Fruit fly (Drosophila melanogaster): ENCODE results near the gene Hsc70-1.
A peak's percentile ranks its signal among the peaks of the same experiment; 100 is the strongest.

Hsc70-1 gene

dm6 chr3L:13938470-13939150 lies 35.3 kb upstream of the Hsc70-1 start:
- TF ChIP-seq Hr96 (GFP tag; optimal IDR thresholded peaks at IDR 0.05) (peak; percentile 86), bab1 (GFP tag; optimal IDR thresholded peaks at IDR 0.05) (peak; percentile 95), Clk (GFP tag; optimal IDR thresholded peaks at IDR 0.05) (peak; percentile 57), CG7101 (tag; optimal IDR thresholded peaks at IDR 0.05) (peak; percentile 74), cic (GFP tag; optimal IDR thresholded peaks at IDR 0.05) (no peak), ovo (GFP tag; optimal IDR thresholded peaks at IDR 0.05) (peak; percentile 25), CG1620 (GFP tag; optimal IDR thresholded peaks at IDR 0.05) (peak; percentile 73), Mnt (GFP tag; optimal IDR thresholded peaks at IDR 0.05) (no peak), CG7045 (GFP tag; optimal IDR thresholded peaks at IDR 0.05) (peak; percentile 90), CG5204 (GFP tag; optimal IDR thresholded peaks at IDR 0.05) (peak; percentile 88), CG33017 (tag; optimal IDR thresholded peaks at IDR 0.05) (peak; percentile 65), cnc (optimal IDR thresholded peaks at IDR 0.05) (no peak), toe (GFP tag; optimal IDR thresholded peaks at IDR 0.05) (peak; percentile 84), CG12768 (GFP tag; optimal IDR thresholded peaks at IDR 0.05) (peak; percentile 83), kay (GFP tag; ENCODE audit: borderline replicate concordance) (peak; percentile 38), pad (GFP tag; optimal IDR thresholded peaks at IDR 0.05) (peak; percentile 72), CG14711 (tag; optimal IDR thresholded peaks at IDR 0.05) (peak; percentile 82), tj (GFP tag; optimal IDR thresholded peaks at IDR 0.05) (peak; percentile 57), CG11617 (GFP tag; optimal IDR thresholded peaks at IDR 0.05) (peak; percentile 90), Crg-1 (GFP tag; optimal IDR thresholded peaks at IDR 0.05) (peak; percentile 82)

DNA sequence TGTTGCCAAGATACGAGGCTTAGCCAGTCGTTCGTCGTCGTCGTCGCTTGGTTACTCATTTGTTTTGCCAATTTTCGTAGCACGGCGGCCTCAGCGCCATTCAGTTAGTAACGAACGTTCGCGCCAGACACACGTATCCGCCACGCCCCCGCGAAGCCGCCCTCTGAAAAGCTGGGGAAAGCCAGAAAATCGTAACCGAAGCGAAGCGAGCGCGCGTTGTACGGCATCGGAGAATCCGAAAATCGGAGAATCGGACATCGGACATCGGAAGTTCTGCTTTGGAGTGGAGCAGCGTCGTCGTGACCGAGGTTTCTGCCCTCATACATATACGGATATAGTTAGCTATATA lies 34.7 kb upstream of the Hsc70-1 start, which contains the start of gene CG32137:
Gene CG32137 (plus strand): TSS at position 100 of the 349 bp plus-strand sequence.
- no peak for TF ChIP-seq CG7045 (GFP tag; optimal IDR thresholded peaks at IDR 0.05)
- no peak for TF ChIP-seq Crg-1 (GFP tag; optimal IDR thresholded peaks at IDR 0.05)
- peak; percentile 61 for TF ChIP-seq cic (GFP tag; optimal IDR thresholded peaks at IDR 0.05)
- peak; percentile 18 for TF ChIP-seq kay (GFP tag; ENCODE audit: borderline replicate concordance)
- TF ChIP-seq CG12768 (GFP tag; optimal IDR thresholded peaks at IDR 0.05) = peak; percentile 60
- peak; percentile 64 for TF ChIP-seq pad (GFP tag; optimal IDR thresholded peaks at IDR 0.05)
- peak; percentile 4 for TF ChIP-seq Mnt (GFP tag; optimal IDR thresholded peaks at IDR 0.05)
- no peak for TF ChIP-seq CG33017 (tag; optimal IDR thresholded peaks at IDR 0.05)
- TF ChIP-seq Hr96 (GFP tag; optimal IDR thresholded peaks at IDR 0.05) = no peak

- TF ChIP-seq kay (GFP tag; ENCODE audit: borderline replicate concordance) (peak; percentile 61), CG12768 (GFP tag; optimal IDR thresholded peaks at IDR 0.05) (no peak)
Measured at dm6 chr3L:13946003-13946402, 27.9 kb upstream of the Hsc70-1 start.

dm6 chr3L:13949440-13950066 lies 24.3 kb upstream of the Hsc70-1 start:
- TF ChIP-seq Crg-1 (GFP tag; optimal IDR thresholded peaks at IDR 0.05) = no peak
- peak; percentile 7 for TF ChIP-seq tj (GFP tag; optimal IDR thresholded peaks at IDR 0.05)

DNA sequence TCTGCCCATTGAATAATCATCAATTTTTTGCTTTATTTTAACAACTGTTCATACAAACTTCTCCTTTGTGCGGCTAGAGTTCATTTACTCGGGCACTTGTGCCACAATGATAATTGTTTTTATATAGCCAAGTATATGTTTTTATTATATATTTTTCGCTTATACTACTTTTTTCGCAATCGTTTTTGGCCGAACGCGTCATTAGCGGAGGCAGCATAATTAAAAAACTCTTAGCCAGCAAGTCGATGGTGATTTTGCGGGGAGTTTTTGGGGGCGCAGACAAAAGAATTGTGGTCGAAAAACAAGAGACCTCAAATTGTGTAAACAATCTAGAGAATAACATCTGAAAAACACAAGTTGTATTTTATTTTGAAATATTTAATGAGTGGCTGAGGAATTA lies 22.3 kb upstream of the Hsc70-1 start:
- no peak for TF ChIP-seq Hr96 (GFP tag; optimal IDR thresholded peaks at IDR 0.05)
- TF ChIP-seq tj (GFP tag; optimal IDR thresholded peaks at IDR 0.05) = peak; percentile 93

DNA sequence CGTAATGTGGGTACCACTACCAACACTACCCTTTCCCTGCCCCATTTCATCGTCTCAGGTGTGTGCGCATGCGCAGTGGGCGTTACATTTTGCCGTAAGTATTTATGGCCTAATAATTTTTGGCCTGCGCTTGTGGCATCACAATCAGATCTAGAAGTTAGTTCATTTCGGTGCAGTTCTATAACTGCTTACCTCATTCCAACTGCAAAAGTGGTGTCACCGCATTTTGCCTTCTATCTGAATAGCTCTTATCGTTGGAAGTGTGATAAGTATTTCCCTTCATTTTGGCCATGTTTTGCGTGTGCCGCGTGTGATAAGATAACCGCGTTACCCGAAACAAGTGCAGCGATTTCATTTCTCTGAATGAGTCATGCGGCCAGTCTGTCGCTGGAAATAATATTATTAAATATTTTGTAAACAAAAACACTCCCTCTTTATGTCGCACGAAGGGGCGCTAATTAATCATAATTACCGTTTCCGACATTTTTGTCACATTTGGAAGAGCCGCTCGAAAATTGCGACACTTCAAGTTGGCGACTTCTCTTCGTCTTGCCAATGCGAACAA lies 21.3 kb upstream of the Hsc70-1 start:
- TF ChIP-seq Mnt (GFP tag; optimal IDR thresholded peaks at IDR 0.05) (peak; percentile 49), CG12768 (GFP tag; optimal IDR thresholded peaks at IDR 0.05) (no peak), CG33017 (tag; optimal IDR thresholded peaks at IDR 0.05) (no peak), tj (GFP tag; optimal IDR thresholded peaks at IDR 0.05) (peak; percentile 5), ovo (GFP tag; optimal IDR thresholded peaks at IDR 0.05) (no peak), CG11617 (GFP tag; optimal IDR thresholded peaks at IDR 0.05) (no peak), kay (GFP tag; ENCODE audit: borderline replicate concordance) (peak; percentile 94), CG1620 (GFP tag; optimal IDR thresholded peaks at IDR 0.05) (no peak), CG5204 (GFP tag; optimal IDR thresholded peaks at IDR 0.05) (no peak), toe (GFP tag; optimal IDR thresholded peaks at IDR 0.05) (no peak), Hr96 (GFP tag; optimal IDR thresholded peaks at IDR 0.05) (no peak), pad (GFP tag; optimal IDR thresholded peaks at IDR 0.05) (no peak), Crg-1 (GFP tag; optimal IDR thresholded peaks at IDR 0.05) (no peak), bab1 (GFP tag; optimal IDR thresholded peaks at IDR 0.05) (no peak), Clk (GFP tag; optimal IDR thresholded peaks at IDR 0.05) (no peak), cic (GFP tag; optimal IDR thresholded peaks at IDR 0.05) (no peak), CG14711 (tag; optimal IDR thresholded peaks at IDR 0.05) (no peak), cnc (optimal IDR thresholded peaks at IDR 0.05) (no peak)

DNA sequence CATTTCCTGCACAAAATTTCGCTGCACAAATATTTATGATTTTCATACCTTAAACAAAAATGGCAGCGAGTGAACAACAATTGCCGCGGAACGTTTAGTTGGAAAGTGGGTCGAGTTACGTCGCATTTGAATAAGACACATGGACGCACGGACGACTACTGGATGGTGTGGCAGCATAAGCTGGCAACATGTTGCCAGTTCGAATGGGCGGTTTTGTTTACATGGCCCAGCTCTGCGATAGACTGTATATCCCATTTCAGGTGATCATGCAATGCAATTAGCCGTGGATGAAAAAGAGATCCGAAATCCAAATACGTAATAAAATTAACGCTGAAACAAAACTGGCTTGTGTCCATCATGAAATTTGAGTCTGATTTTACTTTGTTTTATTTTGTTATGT lies 17.2 kb upstream of the Hsc70-1 start:
- TF ChIP-seq Crg-1 (GFP tag; optimal IDR thresholded peaks at IDR 0.05) (no peak), CG33017 (tag; optimal IDR thresholded peaks at IDR 0.05) (no peak), kay (GFP tag; ENCODE audit: borderline replicate concordance) (no peak), Hr96 (GFP tag; optimal IDR thresholded peaks at IDR 0.05) (no peak), bab1 (GFP tag; optimal IDR thresholded peaks at IDR 0.05) (no peak), tj (GFP tag; optimal IDR thresholded peaks at IDR 0.05) (no peak), pad (GFP tag; optimal IDR thresholded peaks at IDR 0.05) (no peak), toe (GFP tag; optimal IDR thresholded peaks at IDR 0.05) (no peak), CG1620 (GFP tag; optimal IDR thresholded peaks at IDR 0.05) (no peak), CG7101 (tag; optimal IDR thresholded peaks at IDR 0.05) (no peak), CG12768 (GFP tag; optimal IDR thresholded peaks at IDR 0.05) (no peak), CG7045 (GFP tag; optimal IDR thresholded peaks at IDR 0.05) (no peak), CG11617 (GFP tag; optimal IDR thresholded peaks at IDR 0.05) (no peak), cic (GFP tag; optimal IDR thresholded peaks at IDR 0.05) (no peak), Clk (GFP tag; optimal IDR thresholded peaks at IDR 0.05) (no peak), CG5204 (GFP tag; optimal IDR thresholded peaks at IDR 0.05) (no peak), cnc (optimal IDR thresholded peaks at IDR 0.05) (no peak), CG14711 (tag; optimal IDR thresholded peaks at IDR 0.05) (no peak), Mnt (GFP tag; optimal IDR thresholded peaks at IDR 0.05) (no peak)

Measured in whole organism, adult.